Fruit fly (Drosophila melanogaster): Measurements from ENCODE around the gene jvl.
A peak's percentile ranks its signal among the peaks of the same experiment; 100 is the strongest.

Gene jvl

DNA sequence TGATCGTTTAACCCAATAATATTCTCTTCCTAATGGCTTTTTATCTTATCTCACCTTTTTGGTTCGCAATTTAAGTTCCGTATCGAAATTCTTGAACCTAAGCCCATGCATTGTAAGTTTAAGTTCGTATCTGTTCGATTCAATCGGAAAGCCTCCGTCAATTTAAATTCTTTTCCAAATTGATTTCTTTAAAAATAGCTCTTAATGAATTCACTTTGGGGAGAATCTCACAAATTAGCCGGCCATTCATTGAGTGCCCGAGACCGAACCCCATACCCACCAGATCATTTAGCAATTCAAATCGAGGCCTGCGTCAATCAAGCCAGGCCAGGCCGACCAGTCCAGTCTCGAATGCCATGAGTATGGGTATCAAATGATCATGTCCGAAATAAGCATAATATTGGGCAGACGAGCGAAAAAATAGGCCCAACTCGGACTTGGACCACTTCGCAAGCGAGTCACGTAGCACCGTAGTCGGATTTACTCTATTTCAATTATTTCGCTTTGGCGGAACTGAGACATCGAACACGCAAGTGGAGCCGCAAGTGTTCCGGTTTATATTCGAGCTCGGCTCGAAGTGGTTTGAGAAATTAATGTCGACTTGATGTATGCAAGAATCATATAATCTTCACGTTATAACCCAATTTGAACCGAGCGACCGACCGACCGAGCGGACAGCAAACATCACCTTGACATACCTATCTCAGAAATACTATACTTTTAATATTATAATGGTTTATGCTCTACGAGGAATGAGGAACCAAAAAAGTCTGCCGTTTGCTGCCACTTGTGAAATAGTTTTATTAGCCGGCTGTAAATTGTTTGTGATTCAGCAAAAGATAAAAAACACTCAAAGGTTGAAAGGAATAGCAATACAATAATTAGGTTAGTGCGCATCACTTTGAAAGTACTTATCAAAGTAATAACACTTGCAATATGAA lies 33.4 kb upstream of the jvl start (continued):
- TF ChIP-seq Deaf1 (tag; optimal IDR thresholded peaks at IDR 0.05) (peak; percentile 5), unc-4 (GFP tag; IDR thresholded peaks at IDR 0.05; ENCODE audit: partially characterized antibody) (no peak), CG15269 (tag; optimal IDR thresholded peaks at IDR 0.05) (peak; percentile 28), her (GFP tag; optimal IDR thresholded peaks at IDR 0.05) (no peak), CG10543 (GFP tag; optimal IDR thresholded peaks at IDR 0.05) (peak; percentile 49), lola (GFP tag; optimal IDR thresholded peaks at IDR 0.05) (no peak), fd102C (GFP tag; optimal IDR thresholded peaks at IDR 0.05) (no peak), lov (optimal IDR thresholded peaks at IDR 0.05) (no peak), lov (GFP tag; IDR thresholded peaks at IDR 0.05) (no peak), Med (GFP tag) (peak; percentile 70), exex (tag; optimal IDR thresholded peaks at IDR 0.05) (peak; percentile 12), inv (GFP tag; IDR thresholded peaks at IDR 0.05; ENCODE audit: partially characterized antibody) (no peak), kni (GFP tag; optimal IDR thresholded peaks at IDR 0.05) (no peak), abd-A (tag; optimal IDR thresholded peaks at IDR 0.05) (peak; percentile 86), CG10979 (tag; optimal IDR thresholded peaks at IDR 0.05) (no peak), CG15696 (tag; optimal IDR thresholded peaks at IDR 0.05) (no peak), CG32532 (GFP tag; IDR thresholded peaks at IDR 0.05) (peak; percentile 36; the same call in 1 of the 2 replicates), dmrt99B (tag; optimal IDR thresholded peaks at IDR 0.05) (no peak), CG1792 (GFP tag; optimal IDR thresholded peaks at IDR 0.05) (no peak), Eip74EF (GFP tag; optimal IDR thresholded peaks at IDR 0.05) (peak in 1 of 2 experiments; percentile 74), CG4707 (GFP tag; optimal IDR thresholded peaks at IDR 0.05) (no peak), Tbp (GFP tag; optimal IDR thresholded peaks at IDR 0.05) (no peak), oc (tag; optimal IDR thresholded peaks at IDR 0.05) (no peak), CG8765 (GFP tag; IDR thresholded peaks at IDR 0.05) (no peak), CG15514 (GFP tag; optimal IDR thresholded peaks at IDR 0.05) (no peak), ap (GFP tag; IDR thresholded peaks at IDR 0.05) (no peak), Fer3 (tag; optimal IDR thresholded peaks at IDR 0.05) (no peak), Dp (GFP tag; optimal IDR thresholded peaks at IDR 0.05) (no peak), chinmo (GFP tag; IDR thresholded peaks at IDR 0.05; ENCODE audit: partially characterized antibody) (peak; percentile 89; the same call in 3 of the 4 replicates), pb (GFP tag; optimal IDR thresholded peaks at IDR 0.05) (no peak), stc (GFP tag; IDR thresholded peaks at IDR 0.05) (no peak), cas (GFP tag; IDR thresholded peaks at IDR 0.05) (no peak), Optix (GFP tag; IDR thresholded peaks at IDR 0.05) (no peak), CG12769 (tag; optimal IDR thresholded peaks at IDR 0.05) (peak; percentile 36), CG2678 (tag; optimal IDR thresholded peaks at IDR 0.05) (no peak), Stat92E (GFP tag; optimal IDR thresholded peaks at IDR 0.05) (no peak), mam (GFP tag; optimal IDR thresholded peaks at IDR 0.05) (no peak), CG14860 (GFP tag; IDR thresholded peaks at IDR 0.05; ENCODE audit: partially characterized antibody) (0 out of 3 replicates have a peak, but pooled peaks have one; percentile 14), CG6175 (GFP tag; IDR thresholded peaks at IDR 0.05) (no peak), Vsx1 (GFP tag; optimal IDR thresholded peaks at IDR 0.05) (peak; percentile 33), vvl (GFP tag; IDR thresholded peaks at IDR 0.05) (peak; percentile 86; the same call in 1 of the 2 replicates), bsh (GFP tag; optimal IDR thresholded peaks at IDR 0.05) (no peak), Bteb2 (GFP tag; optimal IDR thresholded peaks at IDR 0.05) (no peak), CG30020 (tag; optimal IDR thresholded peaks at IDR 0.05) (no peak), B-H2 (GFP tag; optimal IDR thresholded peaks at IDR 0.05) (peak; percentile 29), CG6813 (GFP tag; optimal IDR thresholded peaks at IDR 0.05) (no peak), ERR (GFP tag; optimal IDR thresholded peaks at IDR 0.05) (no peak)

Measured in whole organism, embryonic.